Worm (Caenorhabditis elegans) whole organism, L1 larva: ENCODE results near the gene F23H11.5.

Experiments
- C04F5.9 ChIP-seq: sonication (generic microtip); optimal IDR thresholded peaks from 2 replicates; lab custom pipeline; 2016; ENCODE audit warnings: missing genetic modification characterization, missing compliant biosample characterization
- C16A3.4 ChIP-seq: fragments of 150-350 bp; optimal IDR thresholded peaks from 2 replicates; lab custom pipeline; 2014; ENCODE audit warnings: missing biosample characterization, missing genetic modification characterization
- ama-1 ChIP-seq: fragments of 150-350 bp; optimal IDR thresholded peaks from 2 replicates; lab custom pipeline; 2014
- blmp-1 ChIP-seq: fragments of 150-350 bp; optimal IDR thresholded peaks from 2 replicates; lab custom pipeline; 2014; ENCODE audit warnings: missing biosample characterization, missing genetic modification characterization
- ceh-8 ChIP-seq: fragments of 200-800 bp; sonication (Bioruptor generic); optimal IDR thresholded peaks from 2 replicates; lab custom pipeline; 2018; ENCODE audit warnings: mild to moderate bottlenecking, missing genetic modification characterization, moderate library complexity, missing compliant biosample characterization
- ceh-88 ChIP-seq: fragments of 200-800 bp; sonication (Bioruptor generic); IDR thresholded peaks from 2 replicates; pipeline ENCODE4 v1.3.6; 2022; ENCODE audit warnings: missing genetic modification characterization, missing compliant biosample characterization
- dsc-1 ChIP-seq: sonication (generic microtip); optimal IDR thresholded peaks from 2 replicates; lab custom pipeline; 2016; ENCODE audit warnings: mild to moderate bottlenecking, missing genetic modification characterization, missing compliant biosample characterization
- efl-1 ChIP-seq, 4 experiments: fragments of 150-350 bp; optimal IDR thresholded peaks in 3 of 4; peaks in 1 of 4; 1 replicate in 1 of 4; 2 replicates in 3 of 4; lab custom pipeline; 2014; ENCODE audit warnings: missing biosample characterization in 2 of 4, missing genetic modification characterization in 2 of 4, missing genetic modification reagents in 2 of 4
- efl-3 ChIP-seq: fragments of 200-800 bp; sonication (Bioruptor generic); optimal IDR thresholded peaks from 2 replicates; lab custom pipeline; 2018; ENCODE audit warnings: mild to moderate bottlenecking, missing genetic modification characterization, missing compliant biosample characterization
- elt-2 ChIP-seq: sonication (generic microtip); optimal IDR thresholded peaks from 2 replicates; lab custom pipeline; 2016; ENCODE audit warnings: missing genetic modification characterization, mild to moderate bottlenecking, inconsistent platforms, missing compliant biosample characterization, missing genetic modification reagents
- elt-3 ChIP-seq, 6 experiments: fragments of 150-350 bp in 1 of 6; sonication (generic microtip); optimal IDR thresholded peaks; 2 replicates each; lab custom pipeline; 2017 to 2018; ENCODE audit warnings: missing biosample characterization in 6 of 6, missing genetic modification characterization in 6 of 6, inconsistent platforms in 1 of 6
- fkh-4 ChIP-seq: sonication (generic microtip); optimal IDR thresholded peaks from 2 replicates; lab custom pipeline; 2016; ENCODE audit warnings: missing compliant biosample characterization, missing genetic modification characterization, borderline replicate concordance
- fkh-8 ChIP-seq: sonication (generic microtip); optimal IDR thresholded peaks from 2 replicates; lab custom pipeline; 2016; ENCODE audit warnings: mild to moderate bottlenecking, missing genetic modification characterization, missing compliant biosample characterization
- grh-1 ChIP-seq: fragments of 200-800 bp; sonication (Bioruptor generic); IDR thresholded peaks from 2 replicates; pipeline ENCODE4 v1.3.6; 2022; ENCODE audit warnings: missing genetic modification reagents, missing genetic modification characterization, missing compliant biosample characterization
- hpl-2 ChIP-seq: fragments of 150-350 bp; optimal IDR thresholded peaks from 2 replicates; lab custom pipeline; 2014; ENCODE audit warnings: missing biosample characterization, missing genetic modification reagents, missing genetic modification characterization
- isw-1 ChIP-seq: fragments of 200-800 bp; sonication (Bioruptor generic); IDR thresholded peaks from 2 replicates; pipeline ENCODE4 v1.3.6; 2022; ENCODE audit warnings: missing genetic modification characterization, missing compliant biosample characterization
- mef-2 ChIP-seq: fragments of 150-350 bp; optimal IDR thresholded peaks from 2 replicates; lab custom pipeline; 2014; ENCODE audit warnings: missing biosample characterization, missing genetic modification characterization
- nhr-11 ChIP-seq: fragments of 150-350 bp; optimal IDR thresholded peaks from 2 replicates; lab custom pipeline; 2014; ENCODE audit warnings: missing biosample characterization, missing genetic modification characterization
- nhr-19 ChIP-seq: fragments of 200-800 bp; sonication (Bioruptor generic); conservative IDR thresholded peaks from 2 replicates; pipeline ENCODE4 v1.3.6; 2022; ENCODE audit warnings: missing genetic modification characterization, missing compliant biosample characterization
- nhr-28 ChIP-seq: fragments of 150-350 bp; optimal IDR thresholded peaks from 2 replicates; lab custom pipeline; 2014; ENCODE audit warnings: missing biosample characterization, missing genetic modification characterization
- nhr-71 ChIP-seq: sonication (generic microtip); optimal IDR thresholded peaks from 2 replicates; lab custom pipeline; 2016; ENCODE audit warnings: mild to moderate bottlenecking, missing genetic modification characterization, moderate library complexity, missing compliant biosample characterization
- nhr-77 ChIP-seq: fragments of 150-350 bp; optimal IDR thresholded peaks from 2 replicates; lab custom pipeline; 2014; ENCODE audit warnings: missing biosample characterization, missing genetic modification characterization
- nhr-85 ChIP-seq: sonication (generic microtip); peaks from one replicate; lab custom pipeline; 2016; ENCODE audit warnings: missing genetic modification characterization, inconsistent platforms, missing compliant biosample characterization
- rnt-1 ChIP-seq: sonication (generic microtip); optimal IDR thresholded peaks from 2 replicates; lab custom pipeline; 2016; ENCODE audit warnings: mild to moderate bottlenecking, missing genetic modification characterization, moderate library complexity, missing compliant biosample characterization
- sox-4 ChIP-seq: sonication (generic microtip); optimal IDR thresholded peaks from 2 replicates; lab custom pipeline; 2016; ENCODE audit warnings: missing genetic modification characterization, missing compliant biosample characterization
- sptf-1 ChIP-seq: fragments of 150-350 bp; optimal IDR thresholded peaks from 2 replicates; lab custom pipeline; 2014; ENCODE audit warnings: missing biosample characterization, missing genetic modification characterization
- tbx-2 ChIP-seq: sonication (generic microtip); optimal IDR thresholded peaks from 2 replicates; lab custom pipeline; 2016; ENCODE audit warnings: missing genetic modification characterization, missing compliant biosample characterization
- tlp-1 ChIP-seq: fragments of 150-350 bp; optimal IDR thresholded peaks from 2 replicates; lab custom pipeline; 2014; ENCODE audit warnings: missing biosample characterization, missing genetic modification characterization
- unc-130 ChIP-seq: fragments of 150-350 bp; optimal IDR thresholded peaks from 2 replicates; lab custom pipeline; 2017; ENCODE audit warnings: missing biosample characterization, missing genetic modification characterization, inconsistent platforms
- unc-30 ChIP-seq: sonication (generic microtip); optimal IDR thresholded peaks from 2 replicates; lab custom pipeline; 2017; ENCODE audit warnings: missing biosample characterization, missing genetic modification characterization
- unc-62 ChIP-seq: fragments of 150-350 bp; optimal IDR thresholded peaks from 2 replicates; lab custom pipeline; 2014; ENCODE audit warnings: missing biosample characterization, missing genetic modification reagents, missing genetic modification characterization
- vab-15 ChIP-seq: sonication (generic microtip); optimal IDR thresholded peaks from 2 replicates; lab custom pipeline; 2017; ENCODE audit warnings: missing genotype, mild to moderate bottlenecking, missing genetic modification characterization, missing compliant biosample characterization
- ztf-11 ChIP-seq, 2 experiments: sonication (generic microtip); optimal IDR thresholded peaks; 2 replicates each; lab custom pipeline; 2016 to 2017; ENCODE audit warnings: missing genetic modification characterization in 2 of 2, missing biosample characterization in 1 of 2, missing compliant biosample characterization in 1 of 2

Gene F23H11.5

ce11 chrIII:873432-873831 lies 37.0 kb downstream of the F23H11.5 start, which contains the start of gene clc-19:
Gene clc-19, minus strand, starts transcription at chrIII:873566.
- TF ChIP-seq nhr-19 (GFP tag; lab: Robert Waterston, UW) (no peak), unc-130 (tag; lab: Kevin White, UChicago) (no peak), C04F5.9 (no peak), tbx-2 (tag; lab: Kevin White, UChicago) (no peak), grh-1 (no peak), ztf-11 (tag; optimal IDR thresholded peaks at IDR 0.05; lab: Kevin White, UChicago) (no peak), nhr-28 (tag; lab: Kevin White, UChicago) (no peak), fkh-8 (tag; lab: Kevin White, UChicago) (no peak), unc-62 (GFP tag; lab: Kevin White, UChicago) (no peak), sptf-1 (tag; lab: Kevin White, UChicago) (no peak), blmp-1 (tag; lab: Kevin White, UChicago) (no peak), nhr-71 (no peak), mef-2 (tag; lab: Kevin White, UChicago) (no peak), unc-30 (tag; lab: Kevin White, UChicago) (no peak), ceh-88 (GFP tag; lab: Robert Waterston, UW) (no peak)

- TF ChIP-seq sox-4 (tag; lab: Kevin White, UChicago): peak; percentile 28
- TF ChIP-seq nhr-85: no peak
- TF ChIP-seq dsc-1 (tag; lab: Kevin White, UChicago): peak; percentile 72
- peak; percentile 23 for TF ChIP-seq fkh-8 (tag; lab: Kevin White, UChicago)
- no peak for TF ChIP-seq ztf-11 (tag; optimal IDR thresholded peaks at IDR 0.05; lab: Kevin White, UChicago)
- TF ChIP-seq sptf-1 (tag; lab: Kevin White, UChicago): no peak
- no peak for TF ChIP-seq rnt-1
- TF ChIP-seq tlp-1 (tag; lab: Kevin White, UChicago): no peak
- no peak for TF ChIP-seq nhr-11 (tag; lab: Kevin White, UChicago)
- no peak for TF ChIP-seq isw-1
- TF ChIP-seq ceh-8 (GFP tag; lab: Kevin White, UChicago): no peak
- no peak for TF ChIP-seq C16A3.4 (tag; lab: Kevin White, UChicago)
Observed at ce11 chrIII:872373-872772, 38.0 kb downstream of the F23H11.5 start, which contains the start of the genes T24C4.3 and clc-20. Gene T24C4.3, minus strand, starts transcription at chrIII:872473. Gene clc-20, plus strand, starts transcription at chrIII:872583.

ce11 chrIII:870555-870954 lies 39.8 kb downstream of the F23H11.5 start:
- no peak for TF ChIP-seq vab-15
- no peak for TF ChIP-seq ztf-11 (tag; optimal IDR thresholded peaks at IDR 0.05; lab: Kevin White, UChicago)

ce11 chrIII:869869-870268 lies 40.5 kb downstream of the F23H11.5 start, which contains the start of gene T24C4.2:
Gene T24C4.2, minus strand, starts transcription at chrIII:869969.
- TF ChIP-seq blmp-1 (tag; lab: Kevin White, UChicago): no peak
- TF ChIP-seq elt-2 (tag; lab: Kevin White, UChicago): no peak
- TF ChIP-seq unc-62 (GFP tag; lab: Kevin White, UChicago): no peak
- TF ChIP-seq efl-1 (optimal IDR thresholded peaks at IDR 0.05; lab: Kevin White, UChicago): no peak
- TF ChIP-seq efl-1 (GFP tag; optimal IDR thresholded peaks at IDR 0.05 in 1 of 2; lab: Kevin White, UChicago): peak in 1 of 2 experiments; percentile 73
- TF ChIP-seq elt-3 (tag; optimal IDR thresholded peaks at IDR 0.05; lab: Kevin White, UChicago): no peak
- TF ChIP-seq ama-1 (lab: Kevin White, UChicago): no peak
- no peak for TF ChIP-seq efl-3 (GFP tag; lab: Kevin White, UChicago)

ce11 chrIII:868866-869265 lies 41.5 kb downstream of the F23H11.5 start:
- TF ChIP-seq nhr-77 (tag; lab: Kevin White, UChicago) (no peak), nhr-11 (tag; lab: Kevin White, UChicago) (no peak), vab-15 (no peak), ztf-11 (tag; optimal IDR thresholded peaks at IDR 0.05; lab: Kevin White, UChicago) (peak in 1 of 2 experiments; percentile 45), hpl-2 (no peak), fkh-4 (tag; lab: Kevin White, UChicago) (no peak), unc-30 (tag; lab: Kevin White, UChicago) (no peak)
- TF ChIP-seq, all 84 proteins: peak for 1
